Worm (Caenorhabditis elegans) whole organism, young adult: ENCODE data around the gene mif-1.

Source experiments
- F52B5.7 ChIP-seq: sonication (generic microtip); optimal IDR thresholded peaks from 2 replicates; lab custom pipeline; 2016; ENCODE audit warnings: mild to moderate bottlenecking, missing genetic modification characterization, missing compliant biosample characterization
- T07F8.4 ChIP-seq: sonication (generic microtip); optimal IDR thresholded peaks from 2 replicates; lab custom pipeline; 2016; ENCODE audit warnings: mild to moderate bottlenecking, missing genetic modification characterization, moderate library complexity, missing compliant biosample characterization
- T26A5.8 ChIP-seq: sonication (generic microtip); optimal IDR thresholded peaks from 2 replicates; lab custom pipeline; 2016; ENCODE audit warnings: missing genetic modification characterization, missing compliant biosample characterization
- athp-1 ChIP-seq: sonication (generic microtip); optimal IDR thresholded peaks from 2 replicates; lab custom pipeline; 2017; ENCODE audit warnings: mild to moderate bottlenecking, missing genetic modification characterization, missing compliant biosample characterization
- dpff-1 ChIP-seq: sonication (generic microtip); optimal IDR thresholded peaks from 2 replicates; lab custom pipeline; 2017; ENCODE audit warnings: mild to moderate bottlenecking, missing genetic modification characterization, missing compliant biosample characterization
- ekl-4 ChIP-seq: fragments of 200-800 bp; sonication (Bioruptor generic); IDR thresholded peaks from 2 replicates; pipeline ENCODE4 v1.3.6; 2022; ENCODE audit warnings: missing genetic modification reagents, missing genetic modification characterization, missing compliant biosample characterization
- madf-10 ChIP-seq: sonication (generic microtip); optimal IDR thresholded peaks from 2 replicates; lab custom pipeline; 2016; ENCODE audit warnings: mild to moderate bottlenecking, missing genetic modification characterization, missing compliant biosample characterization
- madf-3 ChIP-seq: fragments of 200-800 bp; sonication (Bioruptor generic); IDR thresholded peaks from 2 replicates; pipeline ENCODE4 v1.3.6; 2022; ENCODE audit warnings: missing genetic modification reagents, missing genetic modification characterization, missing compliant biosample characterization
- pha-4 ChIP-seq: fragments of 150-350 bp; sonication (generic microtip); optimal IDR thresholded peaks from 2 replicates; lab custom pipeline; 2014; ENCODE audit warnings: missing biosample characterization, missing genetic modification reagents, missing genetic modification characterization
- snpc-4 ChIP-seq, 5 experiments: fragments of 150-350 bp in 1 of 5; sonication (generic microtip) in 4 of 5; optimal IDR thresholded peaks; 2 replicates each; lab custom pipeline; 2014 to 2018; ENCODE audit warnings: missing genetic modification characterization in 5 of 5, missing biosample characterization in 3 of 5, antibody characterized with exemption in 2 of 5, mild to moderate bottlenecking in 2 of 5, missing compliant biosample characterization in 2 of 5, missing genotype in 2 of 5, moderate library complexity in 2 of 5, missing genetic modification reagents in 1 of 5
- unc-62 ChIP-seq: fragments of 150-350 bp; optimal IDR thresholded peaks from 2 replicates; lab custom pipeline; 2014; ENCODE audit warnings: missing biosample characterization, missing genetic modification reagents, missing genetic modification characterization

- TF ChIP-seq madf-3 (GFP tag; lab: Robert Waterston, UW) (no peak), unc-62 (no peak), madf-10 (no peak), athp-1 (tag; lab: Kevin White, UChicago) (no peak), ekl-4 (no peak), snpc-4 (GFP tag; optimal IDR thresholded peaks at IDR 0.05; lab: Kevin White, UChicago) (no peak), snpc-4 (tag; optimal IDR thresholded peaks at IDR 0.05; lab: Kevin White, UChicago) (no peak), T26A5.8 (no peak), dpff-1 (tag; lab: Kevin White, UChicago) (no peak), T07F8.4 (tag; lab: Kevin White, UChicago) (no peak), F52B5.7 (tag; lab: Kevin White, UChicago) (no peak), pha-4 (tag; lab: Kevin White, UChicago) (no peak)
Observed at ce11 chrIII:11816523-11817003, 31.4 kb upstream of the mif-1 start, which contains the start of gene C18D11.1.
